Fruit fly (Drosophila melanogaster) whole organism, embryonic: ENCODE results near the gene FucTD.
"Not testable (repeated sequence)": the region's sequence is repeated elsewhere in the genome, so short reads cannot be mapped to it uniquely, and the experiment has no call there.

Experiments used
- Bdp1 ChIP-seq: fragments of 200-800 bp; sonication (Bioruptor generic); optimal IDR thresholded peaks from 3 replicates; lab custom pipeline; 2016; ENCODE audit warnings: missing biosample characterization, missing genetic modification characterization
- CG1024 ChIP-seq: fragments of 200-800 bp; sonication (Bioruptor generic); IDR thresholded peaks from 2 replicates; pipeline ENCODE4 v1.3.6; 2022; ENCODE audit warnings: missing biosample characterization, missing genetic modification characterization
- CG12391 ChIP-seq: fragments of 200-800 bp; sonication (Bioruptor generic); optimal IDR thresholded peaks from 3 replicates; lab custom pipeline; 2018; ENCODE audit warnings: missing biosample characterization, mild to moderate bottlenecking, missing genetic modification characterization, moderate library complexity
- CG13894 ChIP-seq: fragments of 200-800 bp; sonication (Bioruptor generic); optimal IDR thresholded peaks from 3 replicates; lab custom pipeline; 2018; ENCODE audit warnings: missing biosample characterization, mild to moderate bottlenecking, missing genetic modification characterization, moderate library complexity
- CG16813 ChIP-seq: fragments of 200-800 bp; sonication (Bioruptor generic); IDR thresholded peaks from 3 replicates; pipeline ENCODE4 v1.3.6; 2022; ENCODE audit warnings: missing biosample characterization, missing genetic modification characterization; ENCODE audit not compliant: partially characterized antibody
- CG2120 ChIP-seq: fragments of 200-800 bp; sonication (Bioruptor generic); optimal IDR thresholded peaks from 3 replicates; lab custom pipeline; 2016; ENCODE audit warnings: missing biosample characterization, missing genetic modification characterization
- CG2129 ChIP-seq: fragments of 200-800 bp; sonication (Bioruptor generic); IDR thresholded peaks from 2 replicates; pipeline ENCODE4 v1.3.6; 2022; ENCODE audit warnings: missing biosample characterization, missing genetic modification characterization; ENCODE audit not compliant: partially characterized antibody
- CG34224 ChIP-seq: fragments of 200-800 bp; sonication (Bioruptor generic); IDR thresholded peaks from 3 replicates; pipeline ENCODE4 v1.3.6; 2022; ENCODE audit warnings: missing biosample characterization, missing genetic modification characterization; ENCODE audit not compliant: partially characterized antibody
- CG3847 ChIP-seq: fragments of 200-800 bp; sonication (Bioruptor generic); IDR thresholded peaks from 2 replicates; pipeline ENCODE4 v1.3.6; 2022; ENCODE audit warnings: missing biosample characterization, missing genetic modification characterization
- CG6272 ChIP-seq: fragments of 200-800 bp; sonication (Bioruptor generic); IDR thresholded peaks from 2 replicates; pipeline ENCODE4 v1.3.6; 2022; ENCODE audit warnings: missing biosample characterization, missing genetic modification characterization
- CG6654 ChIP-seq: fragments of 200-800 bp; sonication (Bioruptor generic); optimal IDR thresholded peaks from 2 replicates; lab custom pipeline; 2017; ENCODE audit warnings: missing biosample characterization, mild to moderate bottlenecking, missing genetic modification characterization
- CG6791 ChIP-seq: fragments of 200-800 bp; sonication (Bioruptor generic); IDR thresholded peaks from 3 replicates; pipeline ENCODE4 v1.3.6; 2022; ENCODE audit warnings: missing biosample characterization, missing genetic modification characterization; ENCODE audit not compliant: partially characterized antibody
- CG7786 ChIP-seq: fragments of 200-800 bp; sonication (Bioruptor generic); optimal IDR thresholded peaks from 2 replicates; lab custom pipeline; 2016; ENCODE audit warnings: missing biosample characterization, missing genetic modification characterization
- CG8281 ChIP-seq: fragments of 200-800 bp; sonication (Bioruptor generic); optimal IDR thresholded peaks from 2 replicates; lab custom pipeline; 2018; ENCODE audit warnings: missing biosample characterization, mild to moderate bottlenecking, missing genetic modification characterization, moderate library complexity
- CG9609 ChIP-seq: fragments of 200-800 bp; sonication (Bioruptor generic); optimal IDR thresholded peaks from 3 replicates; lab custom pipeline; 2016; ENCODE audit warnings: missing biosample characterization, missing genetic modification characterization
- CG9797 ChIP-seq: fragments of 200-800 bp; sonication (Bioruptor generic); optimal IDR thresholded peaks from 3 replicates; lab custom pipeline; 2018; ENCODE audit warnings: missing biosample characterization, mild to moderate bottlenecking, missing genetic modification characterization
- D19A ChIP-seq: fragments of 200-800 bp; optimal IDR thresholded peaks from 3 replicates; lab custom pipeline; 2019; ENCODE audit warnings: missing biosample characterization, mild to moderate bottlenecking, missing genetic modification characterization, moderate library complexity
- Dad ChIP-seq: fragments of 200-800 bp; sonication (Bioruptor generic); optimal IDR thresholded peaks from 3 replicates; lab custom pipeline; 2016; ENCODE audit warnings: missing biosample characterization, missing genetic modification characterization
- Doc2 ChIP-seq: fragments of 200-800 bp; sonication (Bioruptor generic); IDR thresholded peaks from 2 replicates; pipeline ENCODE4 v1.3.6; 2022; ENCODE audit warnings: missing biosample characterization, missing genetic modification characterization
- HmgZ ChIP-seq: fragments of 200-800 bp; sonication (Bioruptor generic); optimal IDR thresholded peaks from 2 replicates; lab custom pipeline; 2018; ENCODE audit warnings: missing biosample characterization, mild to moderate bottlenecking, missing genetic modification characterization
- Hr39 ChIP-seq: fragments of >200 bp; optimal IDR thresholded peaks from 2 replicates; lab custom pipeline; 2017
- Med ChIP-seq: fragments of 200-800 bp; sonication (Bioruptor generic); peaks from one replicate; lab custom pipeline; 2016; ENCODE audit warnings: missing biosample characterization, missing genetic modification characterization, mild to moderate bottlenecking, inconsistent platforms, moderate library complexity
- Oaz ChIP-seq: fragments of 200-800 bp; sonication (Bioruptor generic); IDR thresholded peaks from 2 replicates; pipeline ENCODE4 v1.3.6; 2022; ENCODE audit warnings: missing biosample characterization, missing genetic modification characterization
- Opbp ChIP-seq: fragments of 200-800 bp; sonication (Bioruptor generic); IDR thresholded peaks from 3 replicates; pipeline ENCODE4 v1.3.6; 2022; ENCODE audit warnings: missing biosample characterization, missing genetic modification characterization; ENCODE audit not compliant: partially characterized antibody
- Rfx ChIP-seq: fragments of 200-800 bp; sonication (Bioruptor generic); IDR thresholded peaks from 2 replicates; pipeline ENCODE4 v1.3.6; 2022; ENCODE audit warnings: missing biosample characterization, missing genetic modification characterization
- Sry-β ChIP-seq: fragments of 200-800 bp; sonication (Bioruptor generic); optimal IDR thresholded peaks from 2 replicates; lab custom pipeline; 2018; ENCODE audit warnings: missing biosample characterization, mild to moderate bottlenecking, missing genetic modification characterization, moderate library complexity
- abd-A ChIP-seq: fragments of 200-800 bp; sonication (Bioruptor generic); optimal IDR thresholded peaks from 3 replicates; lab custom pipeline; 2019; ENCODE audit warnings: missing biosample characterization, mild to moderate bottlenecking, missing genetic modification characterization, moderate library complexity
- amos ChIP-seq: fragments of 200-800 bp; sonication (Bioruptor generic); IDR thresholded peaks from 2 replicates; pipeline ENCODE4 v1.3.6; 2022; ENCODE audit warnings: missing biosample characterization, missing genetic modification characterization; ENCODE audit not compliant: partially characterized antibody
- aop ChIP-seq: fragments of 200-800 bp; sonication (Bioruptor generic); IDR thresholded peaks from 2 replicates; pipeline ENCODE4 v1.3.6; 2022; ENCODE audit warnings: missing biosample characterization, missing genetic modification characterization
- ato ChIP-seq: fragments of 200-800 bp; sonication (Bioruptor generic); IDR thresholded peaks from 2 replicates; pipeline ENCODE4 v1.3.6; 2022; ENCODE audit warnings: missing biosample characterization, missing genetic modification characterization; ENCODE audit not compliant: partially characterized antibody
- bigmax ChIP-seq: fragments of 200-800 bp; sonication (Bioruptor generic); optimal IDR thresholded peaks from 2 replicates; lab custom pipeline; 2018; ENCODE audit warnings: missing biosample characterization, mild to moderate bottlenecking, missing genetic modification characterization
- cg ChIP-seq: fragments of 200-800 bp; sonication (Bioruptor generic); optimal IDR thresholded peaks from 3 replicates; lab custom pipeline; 2019; ENCODE audit warnings: missing biosample characterization, mild to moderate bottlenecking, missing genetic modification characterization, moderate library complexity
- chm ChIP-seq: fragments of 200-800 bp; sonication (Bioruptor generic); IDR thresholded peaks from 2 replicates; pipeline ENCODE4 v1.3.6; 2022; ENCODE audit warnings: missing biosample characterization, missing genetic modification characterization
- crol ChIP-seq: fragments of 200-800 bp; sonication (Bioruptor generic); IDR thresholded peaks from 2 replicates; pipeline ENCODE4 v1.3.6; 2022; ENCODE audit warnings: missing biosample characterization, missing genetic modification characterization
- gcm2 ChIP-seq: fragments of 200-800 bp; sonication (Bioruptor generic); optimal IDR thresholded peaks from 2 replicates; lab custom pipeline; 2016; ENCODE audit warnings: missing biosample characterization, missing genetic modification characterization
- gem ChIP-seq: fragments of 200-800 bp; sonication (Bioruptor generic); optimal IDR thresholded peaks from 2 replicates; lab custom pipeline; 2019; ENCODE audit warnings: missing biosample characterization, mild to moderate bottlenecking, missing genetic modification characterization, moderate library complexity
- gsb-n ChIP-seq: fragments of 200-800 bp; sonication (Bioruptor generic); optimal IDR thresholded peaks from 3 replicates; lab custom pipeline; 2018; ENCODE audit warnings: missing biosample characterization, mild to moderate bottlenecking, missing genetic modification characterization
- rib ChIP-seq: fragments of 200-800 bp; sonication (Bioruptor generic); IDR thresholded peaks from 2 replicates; pipeline ENCODE4 v1.3.6; 2022; ENCODE audit warnings: missing biosample characterization, missing genetic modification characterization
- salm ChIP-seq: fragments of 200-800 bp; sonication (Bioruptor generic); optimal IDR thresholded peaks from 2 replicates; lab custom pipeline; 2018; ENCODE audit warnings: missing biosample characterization, mild to moderate bottlenecking, missing genetic modification characterization
- sd ChIP-seq: fragments of 200-800 bp; sonication (Bioruptor generic); optimal IDR thresholded peaks from 3 replicates; lab custom pipeline; 2018; ENCODE audit warnings: missing biosample characterization, mild to moderate bottlenecking, missing genetic modification characterization, moderate library complexity
- sens ChIP-seq: fragments of 200-800 bp; sonication (Bioruptor generic); peaks from one replicate; lab custom pipeline; 2016; ENCODE audit warnings: missing biosample characterization, missing genetic modification characterization
- shn ChIP-seq: fragments of 200-800 bp; sonication (Bioruptor generic); optimal IDR thresholded peaks from 3 replicates; lab custom pipeline; 2016; ENCODE audit warnings: missing biosample characterization, missing genetic modification characterization
- sr ChIP-seq: fragments of 200-800 bp; sonication (Bioruptor generic); IDR thresholded peaks from 3 replicates; pipeline ENCODE4 v1.3.6; 2022; ENCODE audit warnings: missing biosample characterization, missing genetic modification characterization
- sug ChIP-seq: fragments of 200-800 bp; optimal IDR thresholded peaks from 2 replicates; lab custom pipeline; 2019; ENCODE audit warnings: missing biosample characterization, mild to moderate bottlenecking, missing genetic modification characterization, moderate library complexity
- vvl ChIP-seq: fragments of 200-800 bp; sonication (Bioruptor generic); IDR thresholded peaks from 2 replicates; pipeline ENCODE4 v1.3.6; 2022; ENCODE audit warnings: missing biosample characterization, missing genetic modification characterization

The FucTD gene

DNA sequence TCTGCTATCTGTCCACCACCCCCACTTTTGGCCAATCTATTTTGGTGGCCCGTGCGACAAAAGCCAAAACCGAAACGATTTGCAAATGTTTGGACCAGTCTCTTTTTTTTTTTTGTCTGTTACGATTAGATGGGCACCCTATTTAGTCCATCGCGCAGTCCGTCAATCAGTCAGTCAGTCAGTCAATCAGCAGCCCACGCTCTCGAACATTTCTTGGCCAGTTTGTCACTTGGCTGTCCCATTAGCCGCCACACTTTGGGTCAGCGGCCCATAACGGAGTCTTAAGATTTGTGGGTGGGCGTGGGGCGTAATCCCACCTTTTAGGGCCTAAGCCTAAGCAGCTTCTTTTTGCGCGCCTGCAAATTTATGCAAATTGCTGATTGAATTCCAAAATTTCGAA, 21.6 kb upstream of the FucTD start:
- TF ChIP-seq bigmax = no peak
- TF ChIP-seq CG3847 = no peak
- peak; percentile 49 for TF ChIP-seq Med (GFP tag; lab: Kevin White, UChicago)
- no peak for TF ChIP-seq CG6654 (GFP tag; lab: Kevin White, UChicago)
- peak; percentile 16 for TF ChIP-seq CG13894 (tag; lab: Kevin White, UChicago)
- no peak for TF ChIP-seq gem
- TF ChIP-seq CG9609 (GFP tag; lab: Kevin White, UChicago) = no peak
- TF ChIP-seq Sry-β (GFP tag; lab: Kevin White, UChicago) = no peak
- TF ChIP-seq vvl = 0 out of 2 replicates have a peak, but pooled peaks have one; percentile 18
- peak; percentile 4 for TF ChIP-seq abd-A (tag; lab: Kevin White, UChicago)
- TF ChIP-seq CG8281 (tag; lab: Kevin White, UChicago) = peak; percentile 95
- no peak for TF ChIP-seq rib (GFP tag; lab: Robert Waterston, UW)
- peak; percentile 66; the same call in 2 of the 3 replicates for TF ChIP-seq sr (GFP tag; lab: Robert Waterston, UW)
- TF ChIP-seq Rfx (GFP tag; lab: Robert Waterston, UW) = no peak
- TF ChIP-seq sd = peak; percentile 71
- no peak for TF ChIP-seq sens (GFP tag; lab: Kevin White, UChicago)
- TF ChIP-seq, all 482 proteins: peak for 7

DNA sequence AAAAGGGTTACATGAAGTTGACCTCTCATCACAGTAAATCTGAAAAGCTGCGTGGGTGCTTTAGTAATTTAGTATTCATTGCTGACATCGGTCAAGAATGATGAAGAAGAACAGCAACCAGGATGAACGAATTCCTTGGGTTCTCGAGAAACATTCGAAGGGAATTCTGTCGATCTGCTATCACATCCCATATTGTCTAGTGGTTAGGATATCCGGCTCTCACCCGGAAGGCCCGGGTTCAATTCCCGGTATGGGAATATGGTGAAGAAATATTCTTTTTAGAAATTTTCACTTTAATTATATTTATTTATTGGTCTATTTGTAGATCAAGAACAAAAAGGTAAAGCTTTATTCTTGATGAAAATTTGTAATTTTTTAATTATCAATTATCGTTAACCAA, 18.5 kb upstream of the FucTD start:
- TF ChIP-seq amos (GFP tag; lab: Robert Waterston, UW) (peak; percentile 77; the same call in 1 of the 2 replicates), CG2129 (GFP tag; lab: Robert Waterston, UW) (0 out of 2 replicates have a peak, but pooled peaks have one; percentile 10), CG34224 (GFP tag; lab: Robert Waterston, UW) (peak; percentile 39; the same call in 1 of the 3 replicates), Opbp (GFP tag; lab: Robert Waterston, UW) (peak; percentile 70; the same call in 2 of the 3 replicates), Bdp1 (GFP tag; lab: Kevin White, UChicago) (peak; percentile 95), CG16813 (GFP tag; lab: Robert Waterston, UW) (peak; percentile 73), CG6791 (0 out of 3 replicates have a peak, but pooled peaks have one; percentile 24)

- TF ChIP-seq CG1024 (GFP tag; lab: Robert Waterston, UW); crol (GFP tag; lab: Robert Waterston, UW); CG7786 (GFP tag; lab: Kevin White, UChicago): not testable (repeated sequence)
Measured at dm6 chr3L:1398286-1398685, 17.7 kb upstream of the FucTD start, which contains the start of gene CG32320. Gene CG32320 (plus strand): TSS chr3L:1398586.

DNA sequence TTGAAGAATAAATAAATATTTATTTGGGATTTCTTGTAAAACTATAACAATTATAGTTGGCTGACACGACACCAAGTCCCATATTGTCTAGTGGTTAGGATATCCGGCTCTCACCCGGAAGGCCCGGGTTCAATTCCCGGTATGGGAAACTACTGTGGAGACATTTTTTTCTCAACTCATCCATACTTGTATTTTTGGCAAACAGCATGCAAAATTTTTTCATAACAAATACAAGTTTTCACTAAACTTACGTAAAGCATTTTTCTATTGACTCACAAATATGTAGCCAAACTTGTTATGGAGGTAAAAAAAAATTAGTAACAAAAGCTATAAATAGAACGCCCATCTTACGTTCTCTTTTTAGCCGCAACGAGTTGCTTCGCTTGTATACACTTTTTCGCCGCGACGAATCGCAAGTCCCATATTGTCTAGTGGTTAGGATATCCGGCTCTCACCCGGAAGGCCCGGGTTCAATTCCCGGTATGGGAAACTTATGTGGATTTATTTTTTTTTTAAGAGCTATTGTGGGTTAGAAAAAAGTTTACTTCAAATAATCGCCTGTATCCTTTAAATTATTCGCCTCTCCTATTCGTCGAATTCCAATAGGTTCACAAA, 14.6 kb upstream of the FucTD start:
- TF ChIP-seq Oaz (no peak), Hr39 (no peak), gsb-n (no peak), Doc2 (GFP tag; lab: Robert Waterston, UW) (no peak), CG9797 (GFP tag; lab: Kevin White, UChicago) (no peak), ato (GFP tag; lab: Robert Waterston, UW) (peak; percentile 42), salm (tag; lab: Kevin White, UChicago) (no peak), chm (GFP tag; lab: Robert Waterston, UW) (no peak), CG34224 (GFP tag; lab: Robert Waterston, UW) (0 out of 3 replicates have a peak, but pooled peaks have one; percentile 31), Dad (GFP tag; lab: Kevin White, UChicago) (no peak), sug (tag; lab: Kevin White, UChicago) (no peak), D19A (no peak), CG12391 (no peak), aop (peak; percentile 32; the same call in 1 of the 2 replicates), HmgZ (tag; lab: Kevin White, UChicago) (no peak), cg (GFP tag; lab: Kevin White, UChicago) (no peak), CG6272 (no peak), gcm2 (no peak), CG2120 (GFP tag; lab: Kevin White, UChicago) (no peak), shn (GFP tag; lab: Kevin White, UChicago) (no peak)
